Fruit fly (Drosophila melanogaster): ENCODE data around the gene CG9368.
A peak's percentile ranks its signal among the peaks of the same experiment; 100 is the strongest.

Gene CG9368

dm6 chr3L:19575650-19576049 is 25.8 kb upstream of the CG9368 start (continued):
- peak; percentile 16 for TF ChIP-seq btn (GFP tag; optimal IDR thresholded peaks at IDR 0.05)
- peak; percentile 34 for TF ChIP-seq Hmr (GFP tag; optimal IDR thresholded peaks at IDR 0.05)
- TF ChIP-seq CG16863 (GFP tag; optimal IDR thresholded peaks at IDR 0.05) = peak; percentile 17
- TF ChIP-seq esg (GFP tag; conservative IDR thresholded peaks at IDR 0.05) = no peak
- TF ChIP-seq CG6765 (GFP tag; optimal IDR thresholded peaks at IDR 0.05) = no peak
- no peak for TF ChIP-seq CG14667 (GFP tag; IDR thresholded peaks at IDR 0.05)
- TF ChIP-seq nerfin-1 (tag; optimal IDR thresholded peaks at IDR 0.05) = no peak
- no peak for TF ChIP-seq CG7357 (GFP tag; IDR thresholded peaks at IDR 0.05)
- TF ChIP-seq CG15269 (tag; optimal IDR thresholded peaks at IDR 0.05) = peak; percentile 5
- peak; percentile 50; the same call in 2 of the 3 replicates for TF ChIP-seq H15 (GFP tag; IDR thresholded peaks at IDR 0.05)
- TF ChIP-seq kni (GFP tag; optimal IDR thresholded peaks at IDR 0.05) = peak; percentile 68
- TF ChIP-seq CG2202 (tag; optimal IDR thresholded peaks at IDR 0.05) = peak; percentile 45
- TF ChIP-seq CG12219 (GFP tag; optimal IDR thresholded peaks at IDR 0.05) = peak; percentile 44
- TF ChIP-seq mirr (GFP tag; optimal IDR thresholded peaks at IDR 0.05) = no peak
- no peak for TF ChIP-seq Hr39 (optimal IDR thresholded peaks at IDR 0.05)
- no peak for TF ChIP-seq CG16813 (GFP tag; IDR thresholded peaks at IDR 0.05; ENCODE audit: partially characterized antibody)
- no peak for TF ChIP-seq Mrtf (GFP tag; IDR thresholded peaks at IDR 0.05)
- TF ChIP-seq yki (optimal IDR thresholded peaks at IDR 0.05) = no peak
- TF ChIP-seq CG7372 (GFP tag; IDR thresholded peaks at IDR 0.05) = no peak
- peak; percentile 58 for TF ChIP-seq CG33557 (GFP tag; optimal IDR thresholded peaks at IDR 0.05)
- no peak for TF ChIP-seq Lpt (GFP tag; optimal IDR thresholded peaks at IDR 0.05)
- no peak for TF ChIP-seq Ravus (GFP tag; IDR thresholded peaks at IDR 0.05)
- TF ChIP-seq CG15514 (GFP tag; optimal IDR thresholded peaks at IDR 0.05) = no peak
- TF ChIP-seq gt (GFP tag; IDR thresholded peaks at IDR 0.05) = no peak
- no peak for TF ChIP-seq E2f1 (GFP tag; IDR thresholded peaks at IDR 0.05)
- no peak for TF ChIP-seq CG7963 (GFP tag; IDR thresholded peaks at IDR 0.05; ENCODE audit: partially characterized antibody)
- no peak for TF ChIP-seq pnt (GFP tag; optimal IDR thresholded peaks at IDR 0.05)
- TF ChIP-seq CG2678 (tag; optimal IDR thresholded peaks at IDR 0.05) = peak; percentile 49
- TF ChIP-seq Ets65A (GFP tag) = no peak
- peak; percentile 12 for TF ChIP-seq ac (GFP tag; optimal IDR thresholded peaks at IDR 0.05)
- peak; percentile 55 for TF ChIP-seq PHDP (tag; optimal IDR thresholded peaks at IDR 0.05)
- TF ChIP-seq bsh (GFP tag; optimal IDR thresholded peaks at IDR 0.05) = peak in 1 of 2 experiments; percentile 59
- TF ChIP-seq CG3847 (GFP tag; IDR thresholded peaks at IDR 0.05) = no peak
- TF ChIP-seq CG11696 (GFP tag; IDR thresholded peaks at IDR 0.05) = no peak
- no peak for TF ChIP-seq pros (GFP tag; optimal IDR thresholded peaks at IDR 0.05)
- no peak for TF ChIP-seq psq (GFP tag; optimal IDR thresholded peaks at IDR 0.05)
- no peak for TF ChIP-seq Hey (tag; optimal IDR thresholded peaks at IDR 0.05)
- TF ChIP-seq ERR (GFP tag; optimal IDR thresholded peaks at IDR 0.05) = no peak
- no peak for TF ChIP-seq Tbp (GFP tag; optimal IDR thresholded peaks at IDR 0.05)
- TF ChIP-seq pzg (GFP tag; optimal IDR thresholded peaks at IDR 0.05) = no peak
- peak; percentile 47 for TF ChIP-seq CG10431 (GFP tag; optimal IDR thresholded peaks at IDR 0.05)
- TF ChIP-seq zfh1 (GFP tag; IDR thresholded peaks at IDR 0.05) = peak; percentile 42; the same call in 1 of the 3 replicates
- TF ChIP-seq CG14441 (GFP tag; IDR thresholded peaks at IDR 0.05) = no peak
- no peak for TF ChIP-seq Oli (tag; optimal IDR thresholded peaks at IDR 0.05)
- no peak for TF ChIP-seq Trl (optimal IDR thresholded peaks at IDR 0.05)
- TF ChIP-seq Trl (GFP tag; optimal IDR thresholded peaks at IDR 0.05) = peak; percentile 2
- 0 out of 2 replicates have a peak, but pooled peaks have one; percentile 7 for TF ChIP-seq Ada2b (GFP tag; IDR thresholded peaks at IDR 0.05)
- no peak for TF ChIP-seq zfh2 (GFP tag; optimal IDR thresholded peaks at IDR 0.05)
- TF ChIP-seq sc (optimal IDR thresholded peaks at IDR 0.05) = no peak
- peak; percentile 12 for TF ChIP-seq sc (GFP tag; optimal IDR thresholded peaks at IDR 0.05)
- peak; percentile 69 for TF ChIP-seq MTF-1 (GFP tag; optimal IDR thresholded peaks at IDR 0.05; ENCODE audit: borderline replicate concordance)
- no peak for TF ChIP-seq Abd-B (GFP tag; optimal IDR thresholded peaks at IDR 0.05)
- TF ChIP-seq Atf6 (GFP tag; IDR thresholded peaks at IDR 0.05) = no peak
